Worm (Caenorhabditis elegans): Measurements from ENCODE around the gene math-49.

ce11 chrII:1989010-1989409 lies 33.5 kb upstream of the math-49 start, which contains the start of gene math-44:
- TF ChIP-seq hrde-1 (tag; optimal IDR thresholded peaks at IDR 0.05; ENCODE audit: borderline replicate concordance) (no peak), cebp-2 (GFP tag; IDR thresholded peaks at IDR 0.05) (no peak), rpc-1 (optimal IDR thresholded peaks at IDR 0.05) (no peak), rpc-1 (tag; optimal IDR thresholded peaks at IDR 0.05) (no peak), madf-10 (tag; optimal IDR thresholded peaks at IDR 0.05) (no peak), unc-62 (GFP tag; optimal IDR thresholded peaks at IDR 0.05) (no peak), Y67H2A.10 (GFP tag; conservative IDR thresholded peaks at IDR 0.05) (no peak), K12H6.12 (tag; optimal IDR thresholded peaks at IDR 0.05) (no peak), ama-1 (optimal IDR thresholded peaks at IDR 0.05) (no peak), ama-1 (GFP tag; optimal IDR thresholded peaks at IDR 0.05) (no peak), snpc-1.1 (tag; optimal IDR thresholded peaks at IDR 0.05; ENCODE audit: insufficient read depth) (no peak)
